Fruit fly (Drosophila melanogaster): ENCODE measurements around the gene CG45081.

dm6 chr3L:19251643-19252042 is 14.2 kb upstream of the CG45081 start:
- no peak for TF ChIP-seq psq (optimal IDR thresholded peaks at IDR 0.05)
- no peak for TF ChIP-seq Myc (optimal IDR thresholded peaks at IDR 0.05)
- no peak for TF ChIP-seq h (optimal IDR thresholded peaks at IDR 0.05)

All from Kc167 (cell line).